Worm (Caenorhabditis elegans) whole organism, young adult: Measurements from ENCODE around the gene pha-1.
"Not testable (repeated sequence)": the region's sequence is repeated elsewhere in the genome, so short reads cannot be mapped to it uniquely, and the experiment has no call there.

Experiments used
- F49E8.2 ChIP-seq: sonication (generic microtip); optimal IDR thresholded peaks from 3 replicates; lab custom pipeline; 2017; ENCODE audit warnings: missing genetic modification characterization, mild to moderate bottlenecking, missing compliant biosample characterization, antibody characterized with exemption, moderate library complexity; ENCODE audit not compliant: insufficient read depth
- snpc-1.3 ChIP-seq: sonication (generic microtip); optimal IDR thresholded peaks from 2 replicates; lab custom pipeline; 2017; ENCODE audit warnings: missing genetic modification characterization, mild to moderate bottlenecking, missing compliant biosample characterization, antibody characterized with exemption, moderate library complexity, missing genotype, missing genetic modification reagents; ENCODE audit not compliant: insufficient read depth

DNA sequence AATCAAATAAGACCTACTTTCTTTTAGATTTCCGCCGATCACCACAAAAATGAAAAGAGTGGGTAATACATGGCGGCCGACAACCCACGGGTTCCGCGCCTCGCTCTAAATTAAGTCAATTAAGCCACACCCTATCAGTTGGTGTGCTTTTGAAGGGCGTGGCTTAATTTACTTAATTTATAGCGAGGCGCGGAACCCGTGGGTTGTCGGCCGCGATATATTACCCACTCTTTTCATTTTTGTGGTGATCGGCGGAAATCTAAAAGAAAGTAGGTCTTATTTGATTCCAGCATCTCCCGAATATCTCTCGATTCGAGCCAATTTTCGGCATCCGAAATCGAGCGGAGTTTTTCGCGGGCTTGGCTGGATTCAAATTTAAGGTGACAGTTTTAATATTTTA, 13.5 kb upstream of the pha-1 start:
- not testable (repeated sequence) for TF ChIP-seq F49E8.2, snpc-1.3 (tag; lab: Kevin White, UChicago)
